Worm (Caenorhabditis elegans) whole organism, L4 larva: Measurements from ENCODE around the gene F21C10.11.

Experiments
- F44E2.7 ChIP-seq: fragments of 200-800 bp; sonication (Bioruptor generic); IDR thresholded peaks from 2 replicates; pipeline ENCODE4 v2.1.2; 2022; ENCODE audit warnings: missing genetic modification characterization, missing compliant biosample characterization
- Y75B8A.6 ChIP-seq: fragments of 200-800 bp; sonication (Bioruptor generic); IDR thresholded peaks from 2 replicates; pipeline ENCODE4 v1.3.6; 2022; ENCODE audit warnings: missing genetic modification reagents, missing genetic modification characterization, missing compliant biosample characterization
- ces-1 ChIP-seq: fragments of 150-350 bp; sonication (generic microtip); optimal IDR thresholded peaks from 4 replicates; lab custom pipeline; 2014; ENCODE audit warnings: missing biosample characterization, missing genetic modification reagents, missing genetic modification characterization
- ctbp-1 ChIP-seq: fragments of 200-800 bp; sonication (Bioruptor generic); IDR thresholded peaks from 2 replicates; pipeline ENCODE4 v1.3.6; 2022; ENCODE audit warnings: missing genetic modification reagents, missing genetic modification characterization, missing compliant biosample characterization
- fkh-10 ChIP-seq: fragments of 150-350 bp; optimal IDR thresholded peaks from 2 replicates; lab custom pipeline; 2014; ENCODE audit warnings: missing biosample characterization, missing genetic modification reagents, missing genetic modification characterization
- hmg-1.1 ChIP-seq: fragments of 200-800 bp; sonication (Bioruptor generic); IDR thresholded peaks from 2 replicates; pipeline ENCODE4 v1.3.6; 2022; ENCODE audit warnings: missing genetic modification reagents, missing genetic modification characterization, missing compliant biosample characterization
- lin-15B ChIP-seq: fragments of 150-350 bp; sonication (generic microtip); optimal IDR thresholded peaks from 3 replicates; lab custom pipeline; 2014; ENCODE audit warnings: missing biosample characterization, missing genetic modification characterization
- lin-29 ChIP-seq: fragments of 200-800 bp; sonication (Bioruptor generic); IDR thresholded peaks from 2 replicates; pipeline ENCODE4 v1.3.6; 2022; ENCODE audit warnings: missing genetic modification reagents, missing genetic modification characterization, missing compliant biosample characterization
- mep-1 ChIP-seq: fragments of 150-350 bp; sonication (generic microtip); optimal IDR thresholded peaks from 3 replicates; lab custom pipeline; 2014; ENCODE audit warnings: missing biosample characterization, missing genetic modification characterization
- ztf-11 ChIP-seq: fragments of 150-350 bp; optimal IDR thresholded peaks from 2 replicates; lab custom pipeline; 2014; ENCODE audit warnings: missing biosample characterization, missing genetic modification characterization

DNA sequence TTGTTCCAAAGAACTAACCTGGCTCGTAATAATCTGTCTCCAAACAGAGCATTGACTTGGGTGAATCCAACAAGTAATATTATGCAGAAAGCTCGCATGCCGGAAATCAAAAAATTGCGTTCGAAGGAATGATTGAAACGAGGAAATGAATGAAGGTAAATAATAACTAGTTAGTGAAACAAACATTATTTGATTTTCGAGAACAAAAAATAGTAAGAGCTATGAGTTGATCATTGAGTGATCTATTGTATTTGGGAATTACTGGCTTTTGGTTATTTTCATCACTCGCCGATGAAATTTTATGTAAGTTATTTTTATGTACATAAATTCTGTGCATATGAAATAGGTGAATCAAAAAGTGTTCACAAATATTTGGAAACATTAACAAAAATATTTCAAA is 31.5 kb downstream of the F21C10.11 start, which contains the start of gene B0222.5:
- no peak for TF ChIP-seq fkh-10
- TF ChIP-seq lin-29 (GFP tag; lab: Robert Waterston, UW), result no peak
- no peak for TF ChIP-seq mep-1 (tag; lab: Kevin White, UChicago)
- no peak for TF ChIP-seq lin-15B (tag; lab: Kevin White, UChicago)
- TF ChIP-seq hmg-1.1 (GFP tag; lab: Robert Waterston, UW), result no peak
- no peak for TF ChIP-seq ctbp-1 (GFP tag; lab: Robert Waterston, UW)
- TF ChIP-seq F44E2.7 (GFP tag; lab: Robert Waterston, UW), result no peak
- no peak for TF ChIP-seq ces-1 (GFP tag; lab: Kevin White, UChicago)
- TF ChIP-seq ztf-11 (tag; lab: Kevin White, UChicago), result no peak
- no peak for TF ChIP-seq Y75B8A.6
